Worm (Caenorhabditis elegans): ENCODE data around the gene K11D9.3.

DNA sequence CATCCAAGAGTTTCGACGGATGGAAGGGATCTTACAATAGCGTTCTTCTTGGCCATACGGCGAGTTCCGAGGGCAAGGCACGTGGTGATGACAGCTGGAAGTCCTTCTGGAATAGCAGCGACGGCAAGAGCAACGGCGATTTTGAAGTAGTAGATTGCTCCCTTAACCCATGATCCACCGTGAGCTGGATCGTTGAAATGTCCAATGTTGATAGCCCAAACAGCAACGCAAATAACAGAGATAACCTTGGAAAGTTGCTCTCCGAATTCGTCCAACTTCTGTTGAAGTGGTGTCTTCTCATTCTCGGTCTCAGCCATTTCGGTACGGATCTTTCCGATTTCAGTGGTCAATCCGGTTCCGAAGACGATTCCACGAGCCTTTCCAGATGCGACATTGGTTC lies 13.2 kb upstream of the K11D9.3 start:
- TF ChIP-seq lin-39 (tag; optimal IDR thresholded peaks at IDR 0.05) (no peak), fos-1 (tag; optimal IDR thresholded peaks at IDR 0.05) (no peak), skn-1 (tag; optimal IDR thresholded peaks at IDR 0.05) (no peak), nhr-102 (tag; optimal IDR thresholded peaks at IDR 0.05) (no peak), nhr-237 (tag; optimal IDR thresholded peaks at IDR 0.05) (no peak)

Measured in whole organism, L4 larva.